Worm (Caenorhabditis elegans): ENCODE results near the gene B0238.12.

DNA sequence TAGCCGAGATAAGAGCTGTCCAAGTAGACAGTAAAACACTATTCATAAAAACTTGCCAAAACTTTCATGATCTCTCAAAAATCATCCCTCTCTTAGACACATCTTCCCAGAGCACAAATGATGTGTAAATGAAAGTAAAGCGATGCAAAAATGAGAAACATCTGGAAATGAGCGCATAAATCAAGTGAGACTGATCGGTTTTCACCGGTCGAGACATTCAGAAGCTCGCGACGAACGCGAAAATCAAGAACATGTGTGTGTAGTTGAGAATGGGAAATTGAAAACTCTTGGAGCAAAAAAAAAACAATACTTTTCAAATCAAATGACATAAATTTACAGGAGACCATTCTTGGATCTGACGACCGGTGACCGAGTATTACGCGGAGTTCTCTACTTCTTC is 38.7 kb downstream of the B0238.12 start:
- no peak for TF ChIP-seq nhr-11 (tag; optimal IDR thresholded peaks at IDR 0.05)
- TF ChIP-seq elt-3 (tag; optimal IDR thresholded peaks at IDR 0.05): no peak
- no peak for TF ChIP-seq eor-1 (tag; optimal IDR thresholded peaks at IDR 0.05)
- TF ChIP-seq pha-4 (tag; optimal IDR thresholded peaks at IDR 0.05): no peak
- no peak for TF ChIP-seq fos-1 (tag; optimal IDR thresholded peaks at IDR 0.05)
- no peak for TF ChIP-seq unc-62 (GFP tag; optimal IDR thresholded peaks at IDR 0.05)
